4 worm cellular contexts compared by ENCODE assay signal in genomic region chrII:15219033-15219432, ce11.
A peak's percentile ranks its signal among the peaks of the same experiment; 100 is the strongest.
TF ChIP-seq lines count a peak whose summit lies in the region.

No protein-coding gene starts in this region.

TF ChIP-seq in whole organism, L3 larva, 47 proteins besides CTCF, POLR2A, EP300 and RAD21:
- peak; percentile 65 for TF ChIP-seq pha-4 (tag; optimal IDR thresholded peaks at IDR 0.05; lab: Kevin White, UChicago)
- TF ChIP-seq unc-62 (GFP tag; optimal IDR thresholded peaks at IDR 0.05; lab: Kevin White, UChicago) = no peak

TF ChIP-seq in whole organism, L4 larva, 104 proteins besides CTCF, POLR2A, EP300 and RAD21:
- TF ChIP-seq ceh-20 (GFP tag; IDR thresholded peaks at IDR 0.05; lab: Robert Waterston, UW) (no peak), skn-1 (tag; optimal IDR thresholded peaks at IDR 0.05; lab: Kevin White, UChicago) (no peak), zip-2 (tag; optimal IDR thresholded peaks at IDR 0.05; lab: Kevin White, UChicago) (no peak), daf-16 (GFP tag; optimal IDR thresholded peaks at IDR 0.05; lab: Kevin White, UChicago) (no peak), daf-16 (tag; optimal IDR thresholded peaks at IDR 0.05; lab: Kevin White, UChicago) (peak; percentile 6), php-3 (GFP tag; IDR thresholded peaks at IDR 0.05; lab: Robert Waterston, UW) (no peak), F37D6.2 (tag; optimal IDR thresholded peaks at IDR 0.05; lab: Kevin White, UChicago) (no peak), mes-2 (tag; optimal IDR thresholded peaks at IDR 0.05; lab: Kevin White, UChicago; ENCODE audit: poor library complexity, severe bottlenecking) (no peak), ztf-11 (tag; optimal IDR thresholded peaks at IDR 0.05; lab: Kevin White, UChicago) (no peak), nhr-237 (tag; optimal IDR thresholded peaks at IDR 0.05; lab: Kevin White, UChicago) (no peak), rbr-2 (tag; optimal IDR thresholded peaks at IDR 0.05; lab: Kevin White, UChicago) (no peak), egl-27 (tag; optimal IDR thresholded peaks at IDR 0.05; lab: Kevin White, UChicago) (no peak), unc-62 (GFP tag; optimal IDR thresholded peaks at IDR 0.05 in 1 of 2; lab: Kevin White, UChicago) (peak in 1 of 2 experiments; percentile 40), unc-62 (tag; optimal IDR thresholded peaks at IDR 0.05; lab: Kevin White, UChicago) (no peak), ama-1 (optimal IDR thresholded peaks at IDR 0.05; lab: Kevin White, UChicago) (peak; percentile 37), nhr-102 (tag; optimal IDR thresholded peaks at IDR 0.05; lab: Kevin White, UChicago) (no peak)

TF ChIP-seq in whole organism, mixed stage, embryonic, 35 proteins besides CTCF, POLR2A, EP300 and RAD21:
- TF ChIP-seq ceh-39 (tag; optimal IDR thresholded peaks at IDR 0.05; lab: Kevin White, UChicago) = no peak
- peak; percentile 67 for TF ChIP-seq pha-4 (tag; optimal IDR thresholded peaks at IDR 0.05; lab: Kevin White, UChicago)

TF ChIP-seq in whole organism, young adult, 124 proteins besides CTCF, POLR2A, EP300 and RAD21:
- TF ChIP-seq K11D2.4 (GFP tag; IDR thresholded peaks at IDR 0.05; lab: Robert Waterston, UW) (no peak), unc-130 (GFP tag; optimal IDR thresholded peaks at IDR 0.05; lab: Kevin White, UChicago) (no peak), athp-1 (tag; optimal IDR thresholded peaks at IDR 0.05; lab: Kevin White, UChicago) (no peak), hmg-20 (GFP tag; IDR thresholded peaks at IDR 0.05; lab: Robert Waterston, UW) (no peak), Y53F4B.3 (GFP tag; IDR thresholded peaks at IDR 0.05; lab: Robert Waterston, UW) (no peak), mcd-1 (GFP tag; IDR thresholded peaks at IDR 0.05; lab: Robert Waterston, UW) (no peak), lin-40 (tag; optimal IDR thresholded peaks at IDR 0.05; lab: Kevin White, UChicago) (no peak), nfya-2 (GFP tag; IDR thresholded peaks at IDR 0.05; lab: Robert Waterston, UW) (0 out of 2 replicates have a peak, but pooled peaks have one; percentile 60), lsl-1 (GFP tag; optimal IDR thresholded peaks at IDR 0.05; lab: Kevin White, UChicago) (no peak), snpc-1.1 (tag; optimal IDR thresholded peaks at IDR 0.05; lab: Kevin White, UChicago; ENCODE audit: insufficient read depth) (no peak), aptf-2 (GFP tag; conservative IDR thresholded peaks at IDR 0.05; lab: Robert Waterston, UW) (0 out of 2 replicates have a peak, but pooled peaks have one; percentile 5), bed-2 (GFP tag; IDR thresholded peaks at IDR 0.05; lab: Robert Waterston, UW) (no peak), B0035.1 (tag; optimal IDR thresholded peaks at IDR 0.05; lab: Kevin White, UChicago) (no peak), F37B4.10 (GFP tag; IDR thresholded peaks at IDR 0.05; lab: Robert Waterston, UW) (no peak), F57C9.4 (tag; optimal IDR thresholded peaks at IDR 0.05; lab: Kevin White, UChicago) (no peak), D2030.7 (GFP tag; IDR thresholded peaks at IDR 0.05; lab: Robert Waterston, UW) (no peak)
